Worm (Caenorhabditis elegans): Measurements from ENCODE around the gene T26A5.8.

Gene T26A5.8

DNA sequence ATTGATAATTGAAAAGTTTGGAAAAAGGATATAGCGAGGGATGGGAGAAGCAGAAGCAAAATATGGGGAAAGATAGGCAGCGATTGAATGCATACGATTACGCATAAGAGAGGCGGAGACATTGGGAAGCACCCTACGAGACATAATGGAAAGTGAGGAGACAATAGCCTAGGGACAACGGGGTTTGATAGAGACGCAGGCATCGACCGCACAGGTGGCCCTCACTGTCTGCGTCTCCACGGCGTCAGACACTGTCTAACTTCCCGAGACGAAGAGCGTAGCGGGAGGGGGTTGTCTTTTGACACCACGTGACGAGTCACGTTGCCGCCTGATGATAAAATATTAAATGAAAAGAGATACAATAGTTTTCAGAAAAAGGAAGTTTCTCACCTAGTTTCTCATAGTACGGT, 41.7 kb downstream of the T26A5.8 start (continued):
- TF ChIP-seq gei-8 (GFP tag; optimal IDR thresholded peaks at IDR 0.05) (peak; percentile 74), jun-1 (tag; optimal IDR thresholded peaks at IDR 0.05) (peak; percentile 27), ztf-11 (tag; optimal IDR thresholded peaks at IDR 0.05) (no peak), zfp-2 (tag; optimal IDR thresholded peaks at IDR 0.05) (no peak), hlh-30 (tag; optimal IDR thresholded peaks at IDR 0.05; ENCODE audit: insufficient read depth) (peak; percentile 97), ces-1 (GFP tag; optimal IDR thresholded peaks at IDR 0.05) (no peak), pha-4 (GFP tag; IDR thresholded peaks at IDR 0.05) (peak; percentile 92), pha-4 (tag; optimal IDR thresholded peaks at IDR 0.05) (no peak), F44E2.7 (GFP tag; IDR thresholded peaks at IDR 0.05) (no peak), F10B5.3 (tag; optimal IDR thresholded peaks at IDR 0.05) (peak; percentile 34), daf-8 (GFP tag; IDR thresholded peaks at IDR 0.05) (no peak), Y75B8A.6 (GFP tag; IDR thresholded peaks at IDR 0.05) (0 out of 2 replicates have a peak, but pooled peaks have one; percentile 22), Y48G9A.11 (GFP tag; IDR thresholded peaks at IDR 0.05) (no peak), lin-29 (GFP tag; IDR thresholded peaks at IDR 0.05) (no peak), hif-1 (tag; optimal IDR thresholded peaks at IDR 0.05) (peak; percentile 36 to 67), mes-2 (tag; optimal IDR thresholded peaks at IDR 0.05; ENCODE audit: poor library complexity, severe bottlenecking) (peak; percentile 55), unc-39 (tag; optimal IDR thresholded peaks at IDR 0.05) (no peak), zip-11 (GFP tag; IDR thresholded peaks at IDR 0.05) (no peak), nhr-76 (tag; optimal IDR thresholded peaks at IDR 0.05) (peak; percentile 40), lsy-2 (tag; optimal IDR thresholded peaks at IDR 0.05) (peak; percentile 69 to 82), spr-3 (GFP tag; optimal IDR thresholded peaks at IDR 0.05) (peak; percentile 78), D1046.2 (GFP tag; IDR thresholded peaks at IDR 0.05) (no peak), dve-1 (tag; optimal IDR thresholded peaks at IDR 0.05; ENCODE audit: insufficient read depth) (peak; percentile 88), pqm-1 (tag; optimal IDR thresholded peaks at IDR 0.05) (no peak), ztf-7 (tag; optimal IDR thresholded peaks at IDR 0.05) (no peak), mdl-1 (tag; optimal IDR thresholded peaks at IDR 0.05) (peak; percentile 96 to 99), duxl-1 (tag; optimal IDR thresholded peaks at IDR 0.05; ENCODE audit: poor library complexity) (peak; percentile 46), nhr-42 (GFP tag; IDR thresholded peaks at IDR 0.05) (peak; percentile 85), cey-2 (tag; optimal IDR thresholded peaks at IDR 0.05; ENCODE audit: borderline replicate concordance, insufficient read depth) (no peak)

DNA sequence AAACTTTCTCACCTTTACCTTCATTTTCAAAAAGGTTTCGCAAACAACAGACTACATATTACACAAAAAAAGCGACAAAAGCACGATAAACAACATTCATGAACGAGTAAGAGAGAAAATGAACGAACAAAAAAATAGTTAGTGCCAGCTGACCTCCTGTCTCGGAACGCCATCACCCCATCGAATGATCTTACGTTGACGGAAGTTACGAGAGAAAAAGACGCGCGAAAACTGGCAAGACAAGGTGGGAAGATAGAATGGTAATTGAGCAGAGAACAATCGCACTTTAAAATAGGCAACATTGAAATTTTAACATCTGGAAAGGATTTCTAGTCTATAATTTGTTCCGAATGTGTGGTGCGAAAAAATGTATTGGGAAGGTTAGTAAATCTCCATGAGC, 42.5 kb downstream of the T26A5.8 start:
- TF ChIP-seq aha-1 (tag) (no peak), F44E2.7 (GFP tag; IDR thresholded peaks at IDR 0.05) (no peak), hmg-1.1 (GFP tag; IDR thresholded peaks at IDR 0.05) (peak; percentile 7; the same call in 1 of the 2 replicates), nhr-10 (tag; optimal IDR thresholded peaks at IDR 0.05) (no peak), unc-39 (tag; optimal IDR thresholded peaks at IDR 0.05) (no peak), T20F7.1 (GFP tag; optimal IDR thresholded peaks at IDR 0.05) (no peak), dmd-8 (GFP tag; IDR thresholded peaks at IDR 0.05) (0 out of 2 replicates have a peak, but pooled peaks have one; percentile 57), ceh-20 (GFP tag; IDR thresholded peaks at IDR 0.05) (0 out of 2 replicates have a peak, but pooled peaks have one; percentile 22), Y5F2A.4 (GFP tag; optimal IDR thresholded peaks at IDR 0.05) (no peak), daf-12 (tag; optimal IDR thresholded peaks at IDR 0.05) (no peak), hlh-11 (tag; optimal IDR thresholded peaks at IDR 0.05) (peak; percentile 60), mdl-1 (tag; optimal IDR thresholded peaks at IDR 0.05) (peak in 1 of 2 experiments; percentile 51), ceh-32 (tag; optimal IDR thresholded peaks at IDR 0.05; ENCODE audit: poor library complexity) (no peak), nhr-11 (tag; optimal IDR thresholded peaks at IDR 0.05) (peak; percentile 57), rbr-2 (tag; optimal IDR thresholded peaks at IDR 0.05) (no peak), lin-29 (GFP tag; IDR thresholded peaks at IDR 0.05) (no peak), snpc-1.2 (GFP tag; IDR thresholded peaks at IDR 0.05) (no peak), daf-16 (GFP tag; optimal IDR thresholded peaks at IDR 0.05) (peak in 1 of 2 experiments; percentile 61), daf-16 (tag; optimal IDR thresholded peaks at IDR 0.05) (peak; percentile 36), dve-1 (tag; optimal IDR thresholded peaks at IDR 0.05; ENCODE audit: insufficient read depth) (no peak), zag-1 (tag; optimal IDR thresholded peaks at IDR 0.05) (no peak), nhr-28 (tag; optimal IDR thresholded peaks at IDR 0.05) (peak; percentile 77), unc-62 (GFP tag; optimal IDR thresholded peaks at IDR 0.05 in 1 of 2) (peak in 1 of 2 experiments; percentile 31), unc-62 (tag; optimal IDR thresholded peaks at IDR 0.05) (no peak), lin-1 (GFP tag; IDR thresholded peaks at IDR 0.05) (no peak), nhr-25 (tag; optimal IDR thresholded peaks at IDR 0.05; ENCODE audit: borderline replicate concordance, insufficient read depth) (no peak), gei-8 (GFP tag; optimal IDR thresholded peaks at IDR 0.05) (no peak)
